Fruit fly (Drosophila melanogaster): ENCODE data around the gene CG10413.

Gene CG10413

DNA sequence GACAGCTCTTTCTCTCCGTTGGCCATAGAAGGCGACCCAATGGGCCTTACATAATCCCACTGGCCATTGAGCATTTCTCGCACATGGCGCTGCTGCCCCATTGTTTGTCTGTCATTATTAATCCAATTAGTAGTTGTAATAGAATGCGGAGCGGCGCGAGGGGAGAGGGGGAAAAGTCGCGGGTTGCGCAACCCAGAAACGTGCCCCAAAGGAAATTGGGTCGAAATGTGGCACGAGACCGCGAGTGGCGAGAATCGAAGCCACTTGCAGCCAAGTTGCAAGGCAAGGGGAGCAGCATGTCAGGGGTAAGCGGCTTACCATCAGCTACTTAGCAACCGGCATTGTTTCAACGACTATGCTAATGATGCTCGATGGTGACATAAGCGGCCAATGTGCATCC is 19.3 kb upstream of the CG10413 start:
- TF ChIP-seq br (GFP tag; optimal IDR thresholded peaks at IDR 0.05), result no peak
- no peak for TF ChIP-seq N (GFP tag; optimal IDR thresholded peaks at IDR 0.05)
- no peak for TF ChIP-seq rgr (GFP tag; optimal IDR thresholded peaks at IDR 0.05)
- no peak for TF ChIP-seq sv (GFP tag; optimal IDR thresholded peaks at IDR 0.05)
- TF ChIP-seq CG32264 (GFP tag; optimal IDR thresholded peaks at IDR 0.05), result no peak
- TF ChIP-seq dl (GFP tag; optimal IDR thresholded peaks at IDR 0.05; ENCODE audit: insufficient read depth in 1 of 2, partially characterized antibody in 2 of 2), result no peak
- TF ChIP-seq tai (GFP tag; optimal IDR thresholded peaks at IDR 0.05), result no peak
- no peak for TF ChIP-seq CG9705 (GFP tag; optimal IDR thresholded peaks at IDR 0.05)
- TF ChIP-seq CrebA (GFP tag; optimal IDR thresholded peaks at IDR 0.05; ENCODE audit: borderline replicate concordance), result no peak
- no peak for TF ChIP-seq fru (GFP tag; optimal IDR thresholded peaks at IDR 0.05)
- no peak for TF ChIP-seq Dfd (GFP tag; optimal IDR thresholded peaks at IDR 0.05)
- TF ChIP-seq h (GFP tag; optimal IDR thresholded peaks at IDR 0.05), result no peak
- no peak for TF ChIP-seq Abd-B (GFP tag; optimal IDR thresholded peaks at IDR 0.05)

DNA sequence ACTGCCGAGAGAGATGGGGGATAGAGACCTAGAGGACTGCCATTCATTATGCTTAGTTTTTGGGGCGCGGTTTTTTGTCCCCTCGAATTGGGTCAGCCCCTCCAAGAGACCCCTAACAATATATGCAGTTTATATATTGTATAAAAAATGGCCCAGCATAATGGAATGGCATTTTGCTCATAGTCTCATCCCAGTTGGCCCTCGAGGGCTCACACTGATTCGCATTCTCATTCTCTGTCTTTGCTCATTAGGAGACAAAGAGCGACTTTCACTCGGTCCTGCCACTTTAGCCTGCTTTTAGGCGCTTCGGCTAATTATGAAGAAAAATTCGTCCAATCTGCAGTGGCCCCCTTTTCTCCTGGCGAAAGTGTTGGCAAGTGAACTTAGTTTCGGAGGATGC is 18.4 kb upstream of the CG10413 start:
- no peak for TF ChIP-seq Vsx2 (GFP tag; optimal IDR thresholded peaks at IDR 0.05; ENCODE audit: partially characterized antibody)
- TF ChIP-seq sage (GFP tag; optimal IDR thresholded peaks at IDR 0.05), result no peak
- TF ChIP-seq Mio (GFP tag; optimal IDR thresholded peaks at IDR 0.05), result no peak
- no peak for TF ChIP-seq Hnf4 (GFP tag; optimal IDR thresholded peaks at IDR 0.05)
- no peak for TF ChIP-seq CG32264 (GFP tag; optimal IDR thresholded peaks at IDR 0.05)
- TF ChIP-seq Myc (optimal IDR thresholded peaks at IDR 0.05), result no peak
- no peak for TF ChIP-seq Dif (GFP tag; optimal IDR thresholded peaks at IDR 0.05; ENCODE audit: partially characterized antibody)
- TF ChIP-seq woc (GFP tag; optimal IDR thresholded peaks at IDR 0.05), result no peak
- TF ChIP-seq ey (GFP tag; optimal IDR thresholded peaks at IDR 0.05), result no peak
- TF ChIP-seq h (GFP tag; optimal IDR thresholded peaks at IDR 0.05), result no peak
- no peak for TF ChIP-seq Hr78 (GFP tag; optimal IDR thresholded peaks at IDR 0.05)
- no peak for TF ChIP-seq rgr (GFP tag; optimal IDR thresholded peaks at IDR 0.05)
- no peak for TF ChIP-seq Rel (GFP tag; optimal IDR thresholded peaks at IDR 0.05)
- TF ChIP-seq Rel (tag; optimal IDR thresholded peaks at IDR 0.05), result no peak
- TF ChIP-seq psq (GFP tag; optimal IDR thresholded peaks at IDR 0.05), result no peak
- no peak for TF ChIP-seq pan (optimal IDR thresholded peaks at IDR 0.05)
- TF ChIP-seq CG9705 (GFP tag; optimal IDR thresholded peaks at IDR 0.05), result no peak
- TF ChIP-seq fru (GFP tag; optimal IDR thresholded peaks at IDR 0.05), result no peak
- TF ChIP-seq Abd-B (GFP tag; optimal IDR thresholded peaks at IDR 0.05), result no peak
- no peak for TF ChIP-seq Dfd (GFP tag; optimal IDR thresholded peaks at IDR 0.05)

DNA sequence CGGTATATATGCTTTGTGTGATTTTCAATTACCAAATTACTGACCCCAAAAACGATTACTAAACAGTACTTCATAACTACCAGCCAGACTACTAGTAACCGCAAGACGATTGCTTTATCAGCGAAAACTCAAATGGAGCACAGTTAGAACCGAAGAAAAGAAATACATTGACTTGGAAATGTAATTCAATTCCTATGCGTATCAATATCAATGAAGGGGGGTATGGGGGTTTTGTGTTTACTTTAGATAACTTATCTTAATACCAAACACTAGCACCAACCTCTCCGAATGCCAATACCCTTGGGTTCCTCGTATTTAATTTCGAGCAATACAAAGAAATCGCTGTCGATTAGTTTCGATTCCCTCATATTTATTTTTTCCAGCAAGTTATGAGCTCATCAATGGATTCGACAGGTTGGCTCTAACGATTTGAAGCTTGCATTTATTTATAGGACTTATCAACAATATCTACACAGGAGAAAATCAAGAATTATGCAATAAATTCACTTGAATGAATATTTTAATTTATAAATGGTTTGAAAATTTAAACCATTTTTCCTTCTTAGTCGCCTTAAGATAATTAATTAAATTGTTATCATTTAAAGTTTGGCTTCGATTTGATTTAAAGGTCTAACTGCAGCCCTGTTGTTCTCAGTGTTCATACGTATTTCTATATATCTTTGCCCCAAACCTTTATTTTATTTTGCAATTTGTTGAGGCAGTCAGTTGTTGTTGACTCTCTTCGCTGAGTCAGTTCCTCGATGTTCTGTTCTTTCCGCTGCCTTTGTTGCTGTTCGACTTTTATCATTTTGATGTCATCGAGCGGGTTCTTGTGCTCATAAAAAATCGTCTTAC is 16.5 kb upstream of the CG10413 start:
- peak; percentile 91 for TF ChIP-seq ey (GFP tag; optimal IDR thresholded peaks at IDR 0.05)
- TF ChIP-seq br (GFP tag; optimal IDR thresholded peaks at IDR 0.05), result peak; percentile 84
- peak; percentile 85 for TF ChIP-seq fru (GFP tag; optimal IDR thresholded peaks at IDR 0.05)
- TF ChIP-seq tai (GFP tag; optimal IDR thresholded peaks at IDR 0.05), result peak; percentile 75
- peak; percentile 83 for TF ChIP-seq Sp1 (GFP tag; optimal IDR thresholded peaks at IDR 0.05)
- peak; percentile 96 for TF ChIP-seq h (GFP tag; optimal IDR thresholded peaks at IDR 0.05)
- TF ChIP-seq rgr (GFP tag; optimal IDR thresholded peaks at IDR 0.05), result peak; percentile 94
- TF ChIP-seq CG32264 (GFP tag; optimal IDR thresholded peaks at IDR 0.05), result peak; percentile 58
- peak; percentile 84 for TF ChIP-seq Hnf4 (GFP tag; optimal IDR thresholded peaks at IDR 0.05)
- peak; percentile 18 to 85 for TF ChIP-seq foxo (GFP tag; optimal IDR thresholded peaks at IDR 0.05)
- no peak for TF ChIP-seq Abd-B (GFP tag; optimal IDR thresholded peaks at IDR 0.05)
- no peak for TF ChIP-seq Dif (GFP tag; optimal IDR thresholded peaks at IDR 0.05; ENCODE audit: partially characterized antibody)
- no peak for TF ChIP-seq jim (GFP tag; optimal IDR thresholded peaks at IDR 0.05)
- TF ChIP-seq sage (GFP tag; optimal IDR thresholded peaks at IDR 0.05), result peak; percentile 74
- no peak for TF ChIP-seq Mio (GFP tag; optimal IDR thresholded peaks at IDR 0.05)
- peak; percentile 93 for TF ChIP-seq HLH106 (tag; optimal IDR thresholded peaks at IDR 0.05)
- TF ChIP-seq usp (GFP tag; optimal IDR thresholded peaks at IDR 0.05), result no peak
- peak; percentile 47 for TF ChIP-seq CG9705 (GFP tag; optimal IDR thresholded peaks at IDR 0.05)
- TF ChIP-seq GATAd (GFP tag; optimal IDR thresholded peaks at IDR 0.05), result peak; percentile 41
- TF ChIP-seq pan (optimal IDR thresholded peaks at IDR 0.05), result no peak
- peak; percentile 73 for TF ChIP-seq dsf (GFP tag; optimal IDR thresholded peaks at IDR 0.05; ENCODE audit: borderline replicate concordance)
- no peak for TF ChIP-seq N (GFP tag; optimal IDR thresholded peaks at IDR 0.05)
- TF ChIP-seq sv (GFP tag; optimal IDR thresholded peaks at IDR 0.05), result peak; percentile 69
- peak; percentile 77 for TF ChIP-seq dmrt93B (GFP tag; optimal IDR thresholded peaks at IDR 0.05)
- peak; percentile 81 for TF ChIP-seq brk (GFP tag; optimal IDR thresholded peaks at IDR 0.05)
- TF ChIP-seq OdsH (GFP tag; optimal IDR thresholded peaks at IDR 0.05), result peak; percentile 95
- no peak for TF ChIP-seq dl (GFP tag; optimal IDR thresholded peaks at IDR 0.05; ENCODE audit: insufficient read depth in 1 of 2, partially characterized antibody in 2 of 2)
- TF ChIP-seq Dfd (GFP tag; optimal IDR thresholded peaks at IDR 0.05), result peak; percentile 14
- TF ChIP-seq Rel (GFP tag; optimal IDR thresholded peaks at IDR 0.05), result peak; percentile 67
- peak; percentile 41 for TF ChIP-seq Rel (tag; optimal IDR thresholded peaks at IDR 0.05)
- no peak for TF ChIP-seq Myc (optimal IDR thresholded peaks at IDR 0.05)
- TF ChIP-seq Jra (GFP tag; optimal IDR thresholded peaks at IDR 0.05), result peak; percentile 83
- peak; percentile 66 for TF ChIP-seq woc (GFP tag; optimal IDR thresholded peaks at IDR 0.05)
- no peak for TF ChIP-seq Vsx2 (GFP tag; optimal IDR thresholded peaks at IDR 0.05; ENCODE audit: partially characterized antibody)
- peak; percentile 87 for TF ChIP-seq psq (GFP tag; optimal IDR thresholded peaks at IDR 0.05)
- peak; percentile 12 for TF ChIP-seq CrebA (GFP tag; optimal IDR thresholded peaks at IDR 0.05; ENCODE audit: borderline replicate concordance)
- peak; percentile 61 for TF ChIP-seq Hr83 (GFP tag; optimal IDR thresholded peaks at IDR 0.05; ENCODE audit: poor library complexity, severe bottlenecking)
- no peak for TF ChIP-seq lola (GFP tag; optimal IDR thresholded peaks at IDR 0.05)
- TF ChIP-seq Hr78 (GFP tag; optimal IDR thresholded peaks at IDR 0.05), result no peak

Data from whole organism, wandering third instar larva.